Fruit fly (Drosophila melanogaster): Measurements from ENCODE around the gene CG33159.

CG33159 gene

DNA sequence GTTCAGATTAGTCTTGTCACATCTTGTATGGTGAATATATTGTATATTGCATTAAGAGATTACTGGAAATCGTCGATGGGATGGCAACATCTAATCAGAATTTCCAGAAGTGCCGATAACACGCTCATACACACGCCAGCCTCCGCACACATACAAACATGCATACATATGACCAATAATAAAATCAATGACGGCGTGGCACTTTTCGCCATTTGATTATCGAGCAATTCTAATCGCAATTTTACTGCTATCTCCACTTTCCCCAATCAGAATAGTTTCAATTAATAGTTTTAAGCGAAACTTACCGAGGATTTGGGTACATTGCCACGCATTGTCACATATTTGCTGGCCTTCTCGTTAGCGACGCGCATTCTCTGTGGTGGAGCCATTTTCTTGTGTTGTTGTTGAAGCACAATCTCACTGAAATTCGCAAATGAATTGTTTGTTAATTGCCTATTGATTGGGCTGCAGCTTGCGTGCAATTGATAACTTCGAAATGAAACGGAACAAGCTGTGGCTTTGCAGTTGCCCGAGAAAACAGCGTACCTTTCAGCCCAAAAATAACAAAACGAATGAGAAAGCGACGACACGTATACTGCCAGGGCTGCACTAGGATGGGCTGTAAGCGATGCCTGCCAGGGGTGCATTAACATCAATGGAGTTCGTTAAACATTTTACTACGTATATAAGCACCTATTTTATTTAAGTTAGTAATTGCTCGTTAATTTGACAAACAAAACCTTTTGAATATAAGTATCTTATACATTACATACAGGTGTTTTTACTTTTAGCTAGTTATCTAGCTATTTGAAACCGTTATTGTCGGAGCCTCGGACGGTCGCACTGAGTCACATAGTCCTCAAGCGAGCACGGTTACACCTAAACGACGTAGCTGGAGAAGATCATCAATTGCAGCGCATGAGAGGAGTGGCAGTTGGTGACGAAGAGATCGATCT, 5.5 kb downstream of the CG33159 start, which contains the start of the genes CG32276 and gry (continued):
- no peak for TF ChIP-seq usp (GFP tag; optimal IDR thresholded peaks at IDR 0.05)
- TF ChIP-seq CG11247 (GFP tag; IDR thresholded peaks at IDR 0.05), result peak; percentile 54
- peak; percentile 29 for TF ChIP-seq CG6854 (GFP tag; optimal IDR thresholded peaks at IDR 0.05)
- TF ChIP-seq CTCF (GFP tag; optimal IDR thresholded peaks at IDR 0.05), result no peak
- no peak for TF ChIP-seq sna (GFP tag; IDR thresholded peaks at IDR 0.05; ENCODE audit: partially characterized antibody)
- peak; percentile 39; the same call in 1 of the 2 replicates for TF ChIP-seq Atf6 (GFP tag; IDR thresholded peaks at IDR 0.05)
- TF ChIP-seq Ptx1 (GFP tag; IDR thresholded peaks at IDR 0.05), result peak; percentile 77
- peak; percentile 73 for TF ChIP-seq al (GFP tag; IDR thresholded peaks at IDR 0.05)
- peak; percentile 54 for TF ChIP-seq CG33557 (GFP tag; optimal IDR thresholded peaks at IDR 0.05)
- TF ChIP-seq CG13894 (tag; optimal IDR thresholded peaks at IDR 0.05), result no peak
- TF ChIP-seq CG6272 (GFP tag; IDR thresholded peaks at IDR 0.05), result peak; percentile 48
- TF ChIP-seq sqz (GFP tag; optimal IDR thresholded peaks at IDR 0.05), result no peak
- TF ChIP-seq CG8765 (GFP tag; IDR thresholded peaks at IDR 0.05), result peak; percentile 71
- TF ChIP-seq unc-4 (GFP tag; IDR thresholded peaks at IDR 0.05; ENCODE audit: partially characterized antibody), result no peak
- TF ChIP-seq CG9215 (GFP tag; IDR thresholded peaks at IDR 0.05), result peak; percentile 64
- TF ChIP-seq amos (GFP tag; IDR thresholded peaks at IDR 0.05; ENCODE audit: partially characterized antibody), result no peak; the same call in 1 of the 2 replicates
- TF ChIP-seq HLH4C (GFP tag; IDR thresholded peaks at IDR 0.05; ENCODE audit: partially characterized antibody), result no peak; the same call in 2 of the 3 replicates
- peak; percentile 72 for TF ChIP-seq ewg (GFP tag; optimal IDR thresholded peaks at IDR 0.05)
- TF ChIP-seq pum (GFP tag; optimal IDR thresholded peaks at IDR 0.05), result peak; percentile 79
- TF ChIP-seq Hey (tag; optimal IDR thresholded peaks at IDR 0.05), result no peak
- TF ChIP-seq Mad (GFP tag; optimal IDR thresholded peaks at IDR 0.05), result peak; percentile 82
- TF ChIP-seq CG10959 (GFP tag; IDR thresholded peaks at IDR 0.05), result peak; percentile 43; the same call in 1 of the 2 replicates
- TF ChIP-seq zfh2 (GFP tag; optimal IDR thresholded peaks at IDR 0.05), result peak; percentile 85
- no peak for TF ChIP-seq GATAe (GFP tag; conservative IDR thresholded peaks at IDR 0.05)
- TF ChIP-seq CG13624 (GFP tag; optimal IDR thresholded peaks at IDR 0.05), result peak; percentile 80
- peak; percentile 89 for TF ChIP-seq MESR4 (GFP tag; optimal IDR thresholded peaks at IDR 0.05)
- TF ChIP-seq klu (GFP tag; IDR thresholded peaks at IDR 0.05), result peak; percentile 46; the same call in 1 of the 2 replicates
- peak; percentile 91 for TF ChIP-seq CG14710 (tag; optimal IDR thresholded peaks at IDR 0.05)
- TF ChIP-seq CG5245 (GFP tag; optimal IDR thresholded peaks at IDR 0.05), result peak; percentile 70
- TF ChIP-seq CG31224 (GFP tag; IDR thresholded peaks at IDR 0.05), result peak; percentile 66
- TF ChIP-seq gem (tag; optimal IDR thresholded peaks at IDR 0.05), result no peak
- peak; percentile 77 for TF ChIP-seq chn (GFP tag; optimal IDR thresholded peaks at IDR 0.05)
- TF ChIP-seq ATbp (GFP tag; optimal IDR thresholded peaks at IDR 0.05), result no peak
- TF ChIP-seq CG33213 (GFP tag; optimal IDR thresholded peaks at IDR 0.05), result peak; percentile 81
- no peak for TF ChIP-seq C15 (GFP tag; IDR thresholded peaks at IDR 0.05)
- TF ChIP-seq D19B (GFP tag; optimal IDR thresholded peaks at IDR 0.05), result no peak
- TF ChIP-seq Doc2 (GFP tag; IDR thresholded peaks at IDR 0.05), result no peak
- peak in 1 of 2 experiments; percentile 83 for TF ChIP-seq Pdp1 (GFP tag; optimal IDR thresholded peaks at IDR 0.05)
- TF ChIP-seq CG10267 (tag; optimal IDR thresholded peaks at IDR 0.05), result peak; percentile 82
- TF ChIP-seq CG1602 (GFP tag; optimal IDR thresholded peaks at IDR 0.05), result peak; percentile 66
- peak; percentile 8 for TF ChIP-seq CG7271 (tag; optimal IDR thresholded peaks at IDR 0.05)
- TF ChIP-seq CG2120 (GFP tag; optimal IDR thresholded peaks at IDR 0.05), result peak; percentile 90
- TF ChIP-seq Ets97D (GFP tag; optimal IDR thresholded peaks at IDR 0.05), result peak; percentile 90
- peak; percentile 86 for TF ChIP-seq CG1603 (tag; optimal IDR thresholded peaks at IDR 0.05)
- no peak for TF ChIP-seq gro (GFP tag; optimal IDR thresholded peaks at IDR 0.05)
- TF ChIP-seq CG32767 (GFP tag; IDR thresholded peaks at IDR 0.05), result peak; percentile 64
- no peak for TF ChIP-seq CG16779 (GFP tag; IDR thresholded peaks at IDR 0.05)
- peak; percentile 79 for TF ChIP-seq Bteb2 (GFP tag; optimal IDR thresholded peaks at IDR 0.05)
- TF ChIP-seq CG4854 (GFP tag; optimal IDR thresholded peaks at IDR 0.05), result no peak
